Fruit fly (Drosophila melanogaster) whole organism: ENCODE measurements around the gene S6KL.

Experiments used
- CG8478 ChIP-seq: fragments of >200 bp; optimal IDR thresholded peaks from 2 replicates; lab custom pipeline; 2018; ENCODE audit warnings: inconsistent platforms
- Dll ChIP-seq: fragments of >200 bp; optimal IDR thresholded peaks from 2 replicates; lab custom pipeline; 2017
- EcR ChIP-seq, 2 experiments: fragments of >200 bp; optimal IDR thresholded peaks; 2 replicates each; lab custom pipeline; 2017; ENCODE audit warnings: missing biosample characterization in 2 of 2, missing genetic modification characterization in 2 of 2, missing genetic modification reagents in 2 of 2
- pan ChIP-seq: fragments of >200 bp; optimal IDR thresholded peaks from 2 replicates; lab custom pipeline; 2017
- psq ChIP-seq: fragments of >200 bp; optimal IDR thresholded peaks from 2 replicates; lab custom pipeline; 2017
- usp ChIP-seq: fragments of >200 bp; optimal IDR thresholded peaks from 2 replicates; lab custom pipeline; 2017; ENCODE audit warnings: missing biosample characterization, missing genetic modification characterization, mixed read lengths

dm6 chrX:18848338-18849021 lies 60.2 kb downstream of the S6KL start, which contains the start of gene shop:
- no peak for TF ChIP-seq CG8478
- TF ChIP-seq Dll (lab: Kevin White, UChicago): no peak
- no peak for TF ChIP-seq psq (lab: Kevin White, UChicago)
- TF ChIP-seq EcR (GFP tag; optimal IDR thresholded peaks at IDR 0.05; lab: Kevin White, UChicago): no peak
- TF ChIP-seq usp (GFP tag; lab: Kevin White, UChicago): no peak
- TF ChIP-seq pan (lab: Kevin White, UChicago): no peak
